Fruit fly (Drosophila melanogaster) whole organism, wandering third instar larva: ENCODE measurements around the gene Cda5.

Experiments used
- Abd-B ChIP-seq: fragments of >200 bp; optimal IDR thresholded peaks from 2 replicates; lab custom pipeline; 2017; ENCODE audit warnings: missing biosample characterization, missing genetic modification characterization
- CrebA ChIP-seq: fragments of 200-800 bp; sonication (Bioruptor generic); optimal IDR thresholded peaks from 2 replicates; lab custom pipeline; 2016; ENCODE audit warnings: missing biosample characterization, mild to moderate bottlenecking, missing genetic modification characterization, borderline replicate concordance
- Dfd ChIP-seq: fragments of >200 bp; optimal IDR thresholded peaks from 2 replicates; lab custom pipeline; 2017; ENCODE audit warnings: missing biosample characterization, missing genetic modification characterization
- HLH106 ChIP-seq: fragments of 200-800 bp; optimal IDR thresholded peaks from 3 replicates; lab custom pipeline; 2019; ENCODE audit warnings: missing biosample characterization, mild to moderate bottlenecking, missing genetic modification characterization, moderate library complexity
- Mio ChIP-seq: sonication (Bioruptor generic); optimal IDR thresholded peaks from 2 replicates; lab custom pipeline; 2016; ENCODE audit warnings: missing biosample characterization, missing genetic modification characterization
- Myc ChIP-seq: fragments of >200 bp; optimal IDR thresholded peaks from 2 replicates; lab custom pipeline; 2017
- OdsH ChIP-seq: fragments of 200-800 bp; sonication (Bioruptor generic); optimal IDR thresholded peaks from 2 replicates; lab custom pipeline; 2016; ENCODE audit warnings: missing biosample characterization, mild to moderate bottlenecking, missing genetic modification characterization
- foxo ChIP-seq, 2 experiments: fragments of 200-800 bp; sonication (Bioruptor generic); optimal IDR thresholded peaks; 2 replicates in 1 of 2; 3 replicates in 1 of 2; lab custom pipeline; 2016 to 2017; ENCODE audit warnings: missing biosample characterization in 2 of 2, missing genetic modification characterization in 2 of 2
- h ChIP-seq: fragments of 200-800 bp; sonication (Bioruptor generic); optimal IDR thresholded peaks from 3 replicates; lab custom pipeline; 2016; ENCODE audit warnings: missing biosample characterization, mild to moderate bottlenecking, missing genetic modification characterization
- jim ChIP-seq: fragments of 175-275, 200-325 bp; sonication (Bioruptor generic); optimal IDR thresholded peaks from 2 replicates; lab custom pipeline; 2016; ENCODE audit warnings: missing biosample characterization, mild to moderate bottlenecking, missing genetic modification characterization
- lola ChIP-seq: fragments of >200 bp; optimal IDR thresholded peaks from 2 replicates; lab custom pipeline; 2017; ENCODE audit warnings: missing biosample characterization, missing genetic modification characterization
- psq ChIP-seq: fragments of 200-800 bp; sonication (Bioruptor generic); optimal IDR thresholded peaks from 3 replicates; lab custom pipeline; 2017; ENCODE audit warnings: missing biosample characterization, mild to moderate bottlenecking, missing genetic modification characterization, moderate library complexity
- rgr ChIP-seq: fragments of 200-800 bp; sonication (Bioruptor generic); optimal IDR thresholded peaks from 3 replicates; lab custom pipeline; 2016; ENCODE audit warnings: missing biosample characterization, mild to moderate bottlenecking, missing genetic modification characterization

- TF ChIP-seq Myc (lab: Kevin White, UChicago) (no peak), OdsH (GFP tag; lab: Kevin White, UChicago) (no peak), foxo (GFP tag; optimal IDR thresholded peaks at IDR 0.05; lab: Kevin White, UChicago) (no peak), Mio (GFP tag; lab: Kevin White, UChicago) (no peak), HLH106 (tag; lab: Kevin White, UChicago) (no peak), lola (no peak), jim (GFP tag; lab: Kevin White, UChicago) (no peak), h (GFP tag; lab: Kevin White, UChicago) (no peak), rgr (GFP tag; lab: Kevin White, UChicago) (no peak), psq (GFP tag; lab: Kevin White, UChicago) (no peak), CrebA (no peak), Abd-B (GFP tag; lab: Kevin White, UChicago) (no peak), Dfd (no peak)
Measured at dm6 chr2L:114429-114828, 49.2 kb upstream of the Cda5 start, which contains the start of gene ND-15.
